Fruit fly (Drosophila melanogaster) whole organism: ENCODE measurements around the gene esg.
A peak's percentile ranks its signal among the peaks of the same experiment; 100 is the strongest.

ENCODE experiments used
- CG8478 ChIP-seq: fragments of >200 bp; optimal IDR thresholded peaks from 2 replicates; lab custom pipeline; 2018; ENCODE audit warnings: inconsistent platforms
- Dll ChIP-seq: fragments of >200 bp; optimal IDR thresholded peaks from 2 replicates; lab custom pipeline; 2017
- EcR ChIP-seq, 2 experiments: fragments of >200 bp; optimal IDR thresholded peaks; 2 replicates each; lab custom pipeline; 2017; ENCODE audit warnings: missing biosample characterization in 2 of 2, missing genetic modification characterization in 2 of 2, missing genetic modification reagents in 2 of 2
- pan ChIP-seq: fragments of >200 bp; optimal IDR thresholded peaks from 2 replicates; lab custom pipeline; 2017
- psq ChIP-seq: fragments of >200 bp; optimal IDR thresholded peaks from 2 replicates; lab custom pipeline; 2017
- usp ChIP-seq: fragments of >200 bp; optimal IDR thresholded peaks from 2 replicates; lab custom pipeline; 2017; ENCODE audit warnings: missing biosample characterization, missing genetic modification characterization, mixed read lengths

esg gene

DNA sequence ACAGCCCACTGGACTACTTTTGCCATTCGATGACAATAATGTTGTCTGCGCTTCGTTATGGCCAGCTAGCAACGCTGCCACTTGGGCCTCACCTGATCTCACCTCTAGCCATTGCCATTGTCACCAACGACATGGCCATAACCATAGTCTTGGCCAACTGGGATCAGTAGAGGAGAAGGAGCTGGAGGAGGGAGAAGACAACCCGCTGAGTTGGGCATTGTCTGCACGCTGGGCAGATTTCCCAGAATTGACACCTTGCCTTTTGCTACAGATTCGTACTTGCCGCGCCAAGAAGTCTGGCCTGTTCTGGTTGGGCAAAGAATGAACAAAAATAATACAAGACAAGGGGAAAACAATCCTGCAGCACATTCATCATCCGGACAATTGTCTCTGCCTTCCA, 10.5 kb upstream of the esg start:
- no peak for TF ChIP-seq usp (GFP tag; lab: Kevin White, UChicago)
- no peak for TF ChIP-seq pan (lab: Kevin White, UChicago)
- TF ChIP-seq Dll, result no peak
- no peak for TF ChIP-seq psq (lab: Kevin White, UChicago)
- no peak for TF ChIP-seq CG8478 (lab: Kevin White, UChicago)
- TF ChIP-seq EcR (GFP tag; optimal IDR thresholded peaks at IDR 0.05; lab: Kevin White, UChicago), result no peak

DNA sequence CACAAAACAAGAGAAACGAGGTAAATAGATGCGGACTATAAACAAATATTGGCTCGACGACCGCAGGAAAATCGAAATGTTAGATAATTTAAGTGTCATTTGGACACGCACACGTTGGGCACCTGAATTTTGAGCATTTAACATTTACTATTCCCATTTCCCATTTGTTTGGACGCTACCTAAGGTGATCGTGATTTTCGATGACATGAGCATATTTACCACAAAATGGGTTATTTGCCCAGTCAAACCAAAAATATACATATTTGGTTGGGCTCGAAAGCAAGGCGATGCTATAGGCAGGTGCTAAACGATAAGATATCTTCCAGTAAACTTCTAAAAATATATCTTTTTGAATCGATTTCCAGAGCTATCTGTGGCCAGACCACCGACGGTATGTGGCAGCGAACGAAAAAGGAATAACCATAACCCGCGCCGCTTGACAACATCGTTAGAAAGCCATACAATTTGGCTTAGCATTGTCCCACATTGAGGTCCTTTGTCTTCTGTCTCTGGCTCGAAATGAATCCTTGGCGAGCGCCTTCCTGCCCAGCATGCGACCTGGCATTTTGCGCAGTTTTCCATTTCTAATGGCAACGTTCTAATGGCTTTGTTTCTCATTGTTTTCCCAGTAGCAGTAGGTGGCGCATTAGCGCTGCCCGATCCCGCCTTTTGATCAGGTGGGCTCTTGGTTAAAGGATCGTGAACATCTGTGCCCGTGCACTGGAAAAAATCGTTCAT, 9.4 kb upstream of the esg start:
- no peak for TF ChIP-seq psq (lab: Kevin White, UChicago)
- no peak for TF ChIP-seq EcR (GFP tag; optimal IDR thresholded peaks at IDR 0.05; lab: Kevin White, UChicago)
- TF ChIP-seq Dll, result no peak
- TF ChIP-seq pan (lab: Kevin White, UChicago), result no peak
- TF ChIP-seq usp (GFP tag; lab: Kevin White, UChicago), result no peak

DNA sequence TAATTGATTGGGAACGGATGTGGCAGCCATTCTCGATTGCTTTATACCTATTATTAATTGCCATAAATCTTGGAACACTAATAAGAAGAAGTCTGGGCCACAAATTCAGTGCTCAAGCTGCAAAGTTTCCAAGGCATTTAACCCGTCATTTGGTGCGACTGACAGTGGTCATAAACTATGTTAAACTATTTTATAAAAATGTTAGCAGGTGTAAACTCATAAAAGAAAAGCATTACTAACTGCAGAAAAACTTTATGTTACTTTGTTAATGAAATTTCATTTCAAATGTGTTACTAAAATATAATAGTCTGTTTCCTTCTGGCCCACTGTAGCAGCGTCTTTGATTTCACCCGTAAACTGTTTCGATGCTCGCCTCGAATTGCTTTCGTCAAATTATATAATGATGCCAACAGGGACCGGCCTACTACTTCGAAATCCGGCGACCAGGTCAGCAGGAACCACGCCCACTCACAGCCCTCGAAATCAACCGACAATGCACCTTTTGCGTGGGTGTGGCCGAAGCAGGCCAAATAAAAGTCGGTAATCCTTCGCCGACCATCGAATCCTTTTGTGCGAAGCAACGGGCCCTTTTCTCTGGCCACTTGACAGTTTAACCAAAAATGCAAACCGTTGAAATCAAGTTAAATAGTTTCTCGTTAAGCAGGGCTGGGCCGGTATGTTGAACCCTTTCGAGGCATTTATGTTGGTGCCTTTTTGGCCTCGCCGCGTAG, 7.9 kb upstream of the esg start:
- no peak for TF ChIP-seq psq (lab: Kevin White, UChicago)
- TF ChIP-seq usp (GFP tag; lab: Kevin White, UChicago), result no peak
- no peak for TF ChIP-seq CG8478 (lab: Kevin White, UChicago)
- no peak for TF ChIP-seq EcR (GFP tag; optimal IDR thresholded peaks at IDR 0.05; lab: Kevin White, UChicago)
- no peak for TF ChIP-seq Dll
- TF ChIP-seq pan (lab: Kevin White, UChicago), result no peak

DNA sequence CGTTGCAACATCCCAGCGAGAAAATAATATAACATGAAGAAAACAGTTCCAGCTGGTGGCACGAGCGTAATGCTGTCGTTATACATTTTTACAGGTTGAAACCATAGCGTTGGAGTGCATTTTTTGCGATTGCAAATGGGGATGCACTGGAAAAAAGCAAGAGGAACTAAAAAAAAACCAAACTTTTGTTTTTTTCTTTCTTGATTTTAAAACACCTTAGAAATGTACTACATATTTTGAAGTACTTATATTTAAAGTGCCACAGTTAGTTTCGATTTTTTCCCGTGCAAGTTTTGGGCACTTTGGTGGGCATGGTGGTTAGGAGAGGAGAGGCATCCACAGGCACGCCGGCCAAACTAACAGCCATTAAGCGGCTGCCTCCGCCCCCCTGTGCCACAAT, 5.7 kb upstream of the esg start:
- no peak for TF ChIP-seq usp (GFP tag; lab: Kevin White, UChicago)
- no peak for TF ChIP-seq EcR (GFP tag; optimal IDR thresholded peaks at IDR 0.05; lab: Kevin White, UChicago)
- no peak for TF ChIP-seq CG8478 (lab: Kevin White, UChicago)
- peak; percentile 28 for TF ChIP-seq Dll
- TF ChIP-seq pan (lab: Kevin White, UChicago), result no peak

DNA sequence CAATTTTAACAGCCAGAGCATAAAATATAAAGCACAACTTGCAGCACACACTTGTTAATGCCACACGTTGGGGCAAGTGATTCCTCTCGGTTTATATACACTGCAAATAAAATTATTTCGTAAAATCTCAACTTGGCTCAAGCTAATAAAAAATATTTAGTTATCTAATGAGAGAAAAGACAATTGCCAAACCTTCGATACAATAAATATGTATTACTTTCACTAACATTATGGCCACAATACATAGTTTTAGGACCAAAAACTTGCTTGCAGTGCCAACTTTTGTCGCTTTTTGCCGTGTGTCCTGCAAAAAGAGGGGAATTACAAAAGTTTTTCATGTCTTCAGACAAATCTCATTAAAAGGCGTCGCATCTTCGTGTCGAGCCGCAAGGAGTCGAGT, 4.3 kb upstream of the esg start:
- no peak for TF ChIP-seq Dll
- TF ChIP-seq pan (lab: Kevin White, UChicago), result no peak
- TF ChIP-seq psq (lab: Kevin White, UChicago), result no peak
- no peak for TF ChIP-seq EcR (GFP tag; optimal IDR thresholded peaks at IDR 0.05; lab: Kevin White, UChicago)
- no peak for TF ChIP-seq usp (GFP tag; lab: Kevin White, UChicago)
- TF ChIP-seq CG8478 (lab: Kevin White, UChicago), result no peak

DNA sequence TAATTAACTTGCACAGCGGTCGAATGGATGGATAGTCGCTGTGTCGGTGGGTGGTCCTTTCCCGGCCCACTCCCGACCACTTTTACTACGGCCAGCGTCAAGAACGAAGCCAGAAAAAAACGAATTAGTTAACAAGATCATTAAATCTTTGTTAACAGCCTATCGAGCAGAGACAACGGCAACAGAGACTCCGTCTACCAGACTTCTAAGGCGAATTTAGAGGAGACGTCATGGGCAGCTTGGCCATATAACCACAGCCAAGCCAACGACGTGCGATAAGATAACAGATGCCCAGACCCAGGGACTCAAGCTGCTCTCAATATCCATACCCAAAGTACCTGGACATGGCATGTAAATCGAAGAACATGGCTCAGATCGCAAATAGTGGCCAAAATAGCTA, 3.0 kb upstream of the esg start:
- no peak for TF ChIP-seq CG8478 (lab: Kevin White, UChicago)
- no peak for TF ChIP-seq Dll

DNA sequence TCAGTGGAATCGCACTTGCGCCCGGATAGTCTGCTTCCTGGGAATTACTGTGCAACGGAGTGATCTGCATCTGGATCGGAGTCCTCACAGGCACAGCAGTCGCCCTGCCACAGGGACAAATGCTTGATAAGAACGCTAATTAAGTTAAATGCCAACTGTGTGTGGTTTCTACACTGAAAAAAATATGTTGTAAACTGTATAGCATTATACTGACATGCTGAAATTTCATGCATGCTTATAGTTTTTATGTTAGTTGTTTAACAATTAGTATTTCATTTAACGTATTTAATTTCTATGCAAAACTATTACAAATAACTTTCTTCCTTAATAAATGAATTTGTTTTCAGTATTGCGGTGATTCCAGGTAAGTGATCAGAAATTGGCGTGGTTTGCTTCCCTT, 2.3 kb upstream of the esg start:
- no peak for TF ChIP-seq CG8478 (lab: Kevin White, UChicago)

DNA sequence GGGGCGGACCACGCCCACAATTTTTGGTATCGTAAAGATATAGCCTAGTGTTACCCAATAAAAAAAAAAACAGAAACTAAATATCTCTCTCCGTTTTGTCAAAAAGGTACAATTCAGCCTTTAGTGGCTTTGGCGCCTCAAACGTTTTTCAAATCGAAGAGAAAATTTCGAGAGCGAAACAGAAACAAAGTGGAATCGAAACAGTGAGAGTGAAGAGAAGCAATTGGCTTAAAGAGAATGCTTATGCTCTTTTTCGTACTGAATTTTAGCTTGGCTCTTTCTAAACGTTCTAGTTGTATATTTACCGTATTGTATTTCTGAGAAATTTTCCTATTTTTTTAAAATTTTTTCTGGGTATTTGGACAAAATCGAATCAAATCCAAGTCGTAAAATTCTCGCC, 1.1 kb upstream of the esg start:
- TF ChIP-seq Dll (no peak), pan (lab: Kevin White, UChicago) (no peak), usp (GFP tag; lab: Kevin White, UChicago) (no peak), psq (lab: Kevin White, UChicago) (no peak), EcR (GFP tag; optimal IDR thresholded peaks at IDR 0.05; lab: Kevin White, UChicago) (no peak), CG8478 (lab: Kevin White, UChicago) (no peak)

DNA sequence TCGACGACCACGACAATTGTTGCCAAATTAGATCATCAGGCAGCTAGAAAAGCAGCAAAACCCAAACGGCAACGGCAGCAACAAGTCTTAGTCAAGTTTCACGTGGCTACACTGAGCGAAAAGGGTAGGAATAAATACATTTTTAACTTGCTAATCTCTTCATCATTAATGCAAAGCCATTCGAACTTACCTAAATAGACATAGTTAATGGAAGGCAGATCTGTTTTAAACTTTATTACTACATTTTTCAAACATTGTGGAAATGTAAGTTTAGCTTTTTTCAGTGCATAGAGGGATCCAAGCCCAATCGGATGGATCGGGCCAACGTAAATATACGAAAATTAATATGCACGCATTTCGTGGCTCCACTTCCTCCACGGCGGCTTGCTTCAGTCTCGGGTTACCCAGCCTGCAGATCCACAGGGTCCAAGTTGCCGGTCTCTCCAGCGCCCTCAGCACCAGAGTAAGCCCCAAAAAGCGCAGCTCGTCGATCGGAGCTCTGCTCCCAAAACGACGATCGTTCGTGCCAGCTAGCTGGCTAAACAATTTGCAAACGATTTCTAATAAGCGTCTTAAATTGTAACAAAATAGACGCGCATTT, 3.7 kb downstream of the esg start:
- TF ChIP-seq EcR (GFP tag; optimal IDR thresholded peaks at IDR 0.05; lab: Kevin White, UChicago), result no peak
- TF ChIP-seq pan (lab: Kevin White, UChicago), result no peak
- TF ChIP-seq Dll, result no peak
- TF ChIP-seq usp (GFP tag; lab: Kevin White, UChicago), result no peak
- no peak for TF ChIP-seq CG8478 (lab: Kevin White, UChicago)
- no peak for TF ChIP-seq psq (lab: Kevin White, UChicago)

DNA sequence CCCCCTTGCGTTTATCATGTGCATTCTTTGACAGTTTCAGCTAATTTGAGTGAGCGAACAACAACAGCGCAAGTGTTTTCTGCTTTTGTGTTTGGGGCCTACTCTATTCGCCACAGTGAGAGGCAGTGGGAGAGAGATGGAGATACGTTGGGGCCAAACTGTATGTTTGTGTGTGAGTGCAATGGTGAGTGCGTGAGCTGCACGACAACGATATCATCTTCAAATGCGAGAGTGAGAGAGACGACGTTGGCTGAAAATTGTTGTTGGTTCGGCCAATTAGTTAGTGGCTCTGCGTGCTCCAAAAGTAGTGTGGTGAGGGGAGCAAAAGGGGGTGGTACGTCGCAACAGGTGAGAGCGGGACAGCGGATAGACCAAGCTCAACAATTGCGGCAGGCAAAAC, 5.9 kb downstream of the esg start:
- TF ChIP-seq usp (GFP tag; lab: Kevin White, UChicago), result no peak
- TF ChIP-seq psq (lab: Kevin White, UChicago), result no peak

DNA sequence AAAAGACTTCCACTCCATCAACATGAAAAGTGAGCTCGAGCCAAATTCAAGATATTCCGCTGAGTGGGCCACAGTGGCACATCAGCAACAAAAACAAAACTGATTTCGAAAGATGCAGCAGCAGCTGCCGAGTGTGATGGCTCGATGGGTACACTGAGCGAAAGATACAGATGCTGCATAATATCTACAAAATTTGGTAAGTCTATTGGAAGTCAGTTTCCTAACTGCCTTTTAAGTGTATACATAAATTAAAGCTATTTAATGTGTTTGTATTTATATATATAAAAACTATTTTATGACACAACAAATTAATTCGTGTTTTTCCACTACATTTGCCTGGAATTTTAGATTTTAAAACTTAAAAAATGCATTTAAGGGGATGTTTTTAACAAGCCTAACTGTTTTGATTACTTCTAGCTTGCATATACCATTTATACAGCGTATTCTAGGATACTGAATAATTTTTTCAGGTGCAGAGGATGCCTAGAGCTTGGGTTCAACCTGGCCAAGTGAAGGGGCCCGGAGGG, 9.8 kb downstream of the esg start:
- TF ChIP-seq CG8478 (lab: Kevin White, UChicago) (no peak), Dll (no peak), EcR (GFP tag; optimal IDR thresholded peaks at IDR 0.05; lab: Kevin White, UChicago) (no peak), psq (lab: Kevin White, UChicago) (no peak), pan (lab: Kevin White, UChicago) (no peak), usp (GFP tag; lab: Kevin White, UChicago) (no peak)

DNA sequence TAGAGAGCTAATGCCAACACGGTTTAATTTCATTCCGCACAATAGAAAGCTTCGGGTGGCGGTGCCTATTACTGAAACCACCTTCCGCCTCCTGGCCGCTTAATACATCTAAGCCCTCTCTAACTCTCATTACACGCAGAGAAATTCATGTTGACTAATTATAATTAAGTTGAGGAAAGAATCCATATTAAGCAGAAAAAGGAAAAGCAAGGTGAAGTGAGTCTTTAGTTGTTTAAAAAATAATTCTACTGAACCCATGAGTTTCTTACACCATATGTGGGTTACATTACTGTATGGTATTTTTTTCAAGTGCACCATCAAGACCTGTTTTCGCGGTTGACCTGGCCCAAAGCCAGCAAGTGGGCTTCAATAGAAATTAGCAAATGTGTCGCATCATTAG, 11.6 kb downstream of the esg start:
- TF ChIP-seq pan (lab: Kevin White, UChicago), result no peak
- TF ChIP-seq EcR (GFP tag; optimal IDR thresholded peaks at IDR 0.05; lab: Kevin White, UChicago), result no peak
- no peak for TF ChIP-seq psq (lab: Kevin White, UChicago)
- no peak for TF ChIP-seq CG8478 (lab: Kevin White, UChicago)
- TF ChIP-seq Dll, result no peak
- no peak for TF ChIP-seq usp (GFP tag; lab: Kevin White, UChicago)
